Fruit fly (Drosophila melanogaster): ENCODE data around the gene CG14275.

The CG14275 gene

DNA sequence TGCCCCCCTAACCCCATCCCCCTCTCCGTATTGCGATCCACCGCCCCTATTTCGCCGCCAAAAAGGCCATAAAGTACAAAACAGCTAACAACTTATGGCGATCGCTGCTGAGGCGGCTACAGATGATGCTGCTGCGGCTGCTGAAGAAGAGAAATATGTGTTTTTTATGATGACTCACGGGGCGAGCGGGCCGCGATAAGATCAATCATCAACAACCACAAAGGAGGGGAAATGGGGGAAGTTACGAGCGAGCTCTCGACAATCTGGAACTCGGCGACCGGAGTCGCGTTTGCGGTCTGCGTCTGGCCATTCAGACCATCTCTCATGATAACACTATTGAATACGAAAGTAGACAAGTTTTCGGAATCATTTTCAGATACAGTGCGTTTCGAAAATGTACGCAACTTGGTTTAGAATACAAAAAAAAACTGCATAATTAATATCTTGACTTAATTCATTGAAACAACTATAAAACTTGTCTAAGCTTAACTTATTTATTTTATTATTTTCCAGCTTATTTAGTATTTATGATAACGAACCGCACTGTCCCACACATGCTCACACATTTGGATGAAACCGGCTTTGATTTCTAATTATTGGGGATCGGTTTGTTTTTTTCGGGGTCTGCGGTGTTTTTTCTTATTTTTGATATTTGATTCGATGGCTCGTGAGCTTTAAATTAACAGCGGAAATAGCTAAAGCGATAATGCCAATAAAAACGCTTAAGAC lies 34.9 kb upstream of the CG14275 start (continued):
- peak; percentile 93 for TF ChIP-seq peb (GFP tag; IDR thresholded peaks at IDR 0.05)
- TF ChIP-seq ewg (GFP tag; optimal IDR thresholded peaks at IDR 0.05), result peak; percentile 91
- TF ChIP-seq h (optimal IDR thresholded peaks at IDR 0.05), result no peak
- TF ChIP-seq yki (optimal IDR thresholded peaks at IDR 0.05), result no peak
- TF ChIP-seq PHDP (tag; optimal IDR thresholded peaks at IDR 0.05), result peak; percentile 97
- TF ChIP-seq Optix (GFP tag; IDR thresholded peaks at IDR 0.05), result peak; percentile 87
- no peak for TF ChIP-seq CG8478 (optimal IDR thresholded peaks at IDR 0.05)
- peak in 1 of 2 experiments; percentile 98 for TF ChIP-seq eve (GFP tag; optimal IDR thresholded peaks at IDR 0.05)
- peak; percentile 98 for TF ChIP-seq CG17829 (tag; optimal IDR thresholded peaks at IDR 0.05)
- TF ChIP-seq ems (GFP tag; optimal IDR thresholded peaks at IDR 0.05), result peak; percentile 93
- peak; percentile 91 for TF ChIP-seq CG17612 (GFP tag; IDR thresholded peaks at IDR 0.05)
- peak; percentile 95 for TF ChIP-seq Six4 (GFP tag; optimal IDR thresholded peaks at IDR 0.05)
- peak; percentile 91 for TF ChIP-seq Gug (GFP tag; IDR thresholded peaks at IDR 0.05)
- peak; percentile 82 for TF ChIP-seq pb (GFP tag; optimal IDR thresholded peaks at IDR 0.05)
- peak; percentile 76; the same call in 2 of the 3 replicates for TF ChIP-seq z (GFP tag; IDR thresholded peaks at IDR 0.05)
- TF ChIP-seq CG4424 (GFP tag; optimal IDR thresholded peaks at IDR 0.05), result peak; percentile 96
- peak; percentile 95 for TF ChIP-seq run (tag; optimal IDR thresholded peaks at IDR 0.05)
- peak; percentile 93 for TF ChIP-seq en (GFP tag; optimal IDR thresholded peaks at IDR 0.05)
- peak; percentile 92 for TF ChIP-seq CG11723 (GFP tag; optimal IDR thresholded peaks at IDR 0.05)
- peak; percentile 97 for TF ChIP-seq CG13424 (tag; optimal IDR thresholded peaks at IDR 0.05)
- TF ChIP-seq Sox102F (GFP tag; optimal IDR thresholded peaks at IDR 0.05), result peak; percentile 98
- peak; percentile 88 for TF ChIP-seq Ravus (GFP tag; IDR thresholded peaks at IDR 0.05)
- TF ChIP-seq CG15601 (tag; optimal IDR thresholded peaks at IDR 0.05), result peak; percentile 96
- peak; percentile 92 for TF ChIP-seq Dip3 (GFP tag; optimal IDR thresholded peaks at IDR 0.05)
- peak; percentile 90 for TF ChIP-seq Mad (GFP tag; optimal IDR thresholded peaks at IDR 0.05)
- peak; percentile 90 for TF ChIP-seq ssp (GFP tag; IDR thresholded peaks at IDR 0.05)
- peak; percentile 97 for TF ChIP-seq CG10979 (tag; optimal IDR thresholded peaks at IDR 0.05)
- peak; percentile 97 for TF ChIP-seq CG11247 (GFP tag; IDR thresholded peaks at IDR 0.05)
- peak; percentile 97 for TF ChIP-seq E2f1 (GFP tag; IDR thresholded peaks at IDR 0.05)
- TF ChIP-seq disco-r (GFP tag; optimal IDR thresholded peaks at IDR 0.05), result peak; percentile 89
- TF ChIP-seq lov (optimal IDR thresholded peaks at IDR 0.05), result no peak
- peak; percentile 92 for TF ChIP-seq lov (GFP tag; IDR thresholded peaks at IDR 0.05)
- peak; percentile 95 for TF ChIP-seq onecut (GFP tag; IDR thresholded peaks at IDR 0.05)
- peak; percentile 79 for TF ChIP-seq dan (GFP tag; IDR thresholded peaks at IDR 0.05)
- peak; percentile 95 for TF ChIP-seq grau (tag; optimal IDR thresholded peaks at IDR 0.05)
- TF ChIP-seq B-H2 (GFP tag; optimal IDR thresholded peaks at IDR 0.05), result peak; percentile 95
- TF ChIP-seq amos (GFP tag; IDR thresholded peaks at IDR 0.05; ENCODE audit: partially characterized antibody), result no peak
- peak; percentile 94 for TF ChIP-seq mam (GFP tag; optimal IDR thresholded peaks at IDR 0.05)
- peak; percentile 17; the same call in 1 of the 2 replicates for TF ChIP-seq Dip2 (GFP tag; IDR thresholded peaks at IDR 0.05)
- peak; percentile 91 for TF ChIP-seq CG13123 (GFP tag; optimal IDR thresholded peaks at IDR 0.05)
- peak; percentile 94 for TF ChIP-seq Taf1 (GFP tag; IDR thresholded peaks at IDR 0.05)
- TF ChIP-seq dysf (GFP tag; IDR thresholded peaks at IDR 0.05), result peak; percentile 98
- peak; percentile 81 for TF ChIP-seq Bdp1 (GFP tag; optimal IDR thresholded peaks at IDR 0.05)
- TF ChIP-seq Sin3A (optimal IDR thresholded peaks at IDR 0.05), result no peak
- TF ChIP-seq ap (GFP tag; IDR thresholded peaks at IDR 0.05), result peak; percentile 95
- peak; percentile 85 for TF ChIP-seq ham (GFP tag; IDR thresholded peaks at IDR 0.05)
- peak in 1 of 2 experiments; percentile 63 for TF ChIP-seq crp (GFP tag; optimal IDR thresholded peaks at IDR 0.05)
- peak; percentile 89 for TF ChIP-seq CG8944 (GFP tag; optimal IDR thresholded peaks at IDR 0.05)
- peak; percentile 21 for TF ChIP-seq emc (GFP tag; optimal IDR thresholded peaks at IDR 0.05)
- TF ChIP-seq CG17359 (tag; optimal IDR thresholded peaks at IDR 0.05), result peak; percentile 98
- TF ChIP-seq fd64A (GFP tag; optimal IDR thresholded peaks at IDR 0.05), result peak; percentile 91
- peak; percentile 96 for TF ChIP-seq H15 (GFP tag; IDR thresholded peaks at IDR 0.05)

Measured in whole organism, embryonic.